Worm (Caenorhabditis elegans) whole organism, early embryonic: ENCODE results near the gene nhr-280.

Source experiments
- ama-1 ChIP-seq: fragments of 150-350 bp; optimal IDR thresholded peaks from 2 replicates; lab custom pipeline; 2014
- ceh-13 ChIP-seq: fragments of 200-800 bp; sonication (Bioruptor generic); optimal IDR thresholded peaks from 2 replicates; lab custom pipeline; 2018; ENCODE audit warnings: mild to moderate bottlenecking, missing genetic modification characterization, missing compliant biosample characterization
- ceh-36 ChIP-seq: sonication (generic microtip); optimal IDR thresholded peaks from 2 replicates; lab custom pipeline; 2016; ENCODE audit warnings: missing genetic modification characterization, inconsistent platforms, missing compliant biosample characterization
- pes-1 ChIP-seq: fragments of 200-800 bp; sonication (Bioruptor generic); IDR thresholded peaks from 2 replicates; pipeline ENCODE4 v1.3.6; 2022; ENCODE audit warnings: missing genetic modification reagents, missing genetic modification characterization, missing compliant biosample characterization

DNA sequence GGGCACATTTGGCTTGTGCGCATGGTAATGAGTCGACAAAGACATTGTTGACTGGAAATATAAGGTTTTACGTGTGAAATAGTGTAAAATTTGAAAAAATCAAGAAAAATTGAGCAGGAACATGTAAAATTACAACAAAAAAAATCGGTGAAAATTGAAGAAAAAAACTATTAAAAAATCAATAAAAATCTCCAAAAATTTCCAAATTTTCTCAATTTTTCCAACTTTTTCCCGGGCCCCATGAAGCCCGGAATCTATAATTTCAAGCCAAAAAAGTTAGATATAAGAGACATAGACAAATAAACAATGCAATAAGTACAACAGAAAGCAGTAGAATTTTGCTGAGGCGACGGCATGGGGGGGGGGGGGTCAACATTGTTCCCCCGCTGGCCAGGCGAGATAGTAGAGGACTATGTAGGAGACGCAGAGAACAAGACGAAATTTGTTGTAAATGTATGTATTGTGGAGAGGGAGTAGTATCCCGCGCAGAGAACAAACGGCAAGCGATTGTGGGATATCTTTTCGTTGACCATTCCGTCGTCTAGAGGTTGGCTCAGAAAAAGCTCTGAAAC lies 35.7 kb downstream of the nhr-280 start, which contains the start of gene pat-4:
- no peak for TF ChIP-seq ama-1
- no peak for TF ChIP-seq ceh-36 (tag; lab: Kevin White, UChicago)
- no peak for TF ChIP-seq pes-1
- TF ChIP-seq ceh-13 (GFP tag; lab: Kevin White, UChicago) = no peak
